Worm (Caenorhabditis elegans) whole organism, midembryonic: ENCODE measurements around the gene lin-38.

Experiments used
- T22C8.4 ChIP-seq: fragments of 200-800 bp; sonication (Bioruptor generic); IDR thresholded peaks from 2 replicates; pipeline ENCODE4 v1.3.6; 2022; ENCODE audit warnings: missing genetic modification characterization, missing compliant biosample characterization
- cog-1 ChIP-seq: sonication (generic microtip); optimal IDR thresholded peaks from 2 replicates; lab custom pipeline; 2016; ENCODE audit warnings: missing genetic modification characterization, missing compliant biosample characterization
- flt-1 ChIP-seq: fragments of 200-800 bp; sonication (Bioruptor generic); IDR thresholded peaks from 2 replicates; pipeline ENCODE4 v1.3.6; 2022; ENCODE audit warnings: missing genetic modification characterization, missing compliant biosample characterization
- med-1 ChIP-seq: sonication (generic microtip); optimal IDR thresholded peaks from 2 replicates; lab custom pipeline; 2017; ENCODE audit warnings: missing genetic modification characterization, mild to moderate bottlenecking, missing compliant biosample characterization, antibody characterized with exemption, missing genetic modification reagents; ENCODE audit not compliant: insufficient read depth
- ref-1 ChIP-seq: fragments of 200-800 bp; sonication (Bioruptor generic); conservative IDR thresholded peaks from 2 replicates; pipeline ENCODE4 v1.3.6; 2022; ENCODE audit warnings: missing genetic modification reagents, missing genetic modification characterization, missing compliant biosample characterization
- tab-1 ChIP-seq: fragments of 200-800 bp; sonication (Bioruptor generic); IDR thresholded peaks from 2 replicates; pipeline ENCODE4 v1.3.6; 2022; ENCODE audit warnings: missing genetic modification characterization, missing compliant biosample characterization
- ztf-23 ChIP-seq: fragments of 200-800 bp; sonication (Bioruptor generic); IDR thresholded peaks from 2 replicates; pipeline ENCODE4 v1.3.6; 2022; ENCODE audit warnings: missing genetic modification reagents, missing genetic modification characterization, missing compliant biosample characterization
- ztf-29 ChIP-seq: fragments of 200-800 bp; sonication (Bioruptor generic); IDR thresholded peaks from 2 replicates; pipeline ENCODE4 v1.3.6; 2022; ENCODE audit warnings: missing genetic modification reagents, missing genetic modification characterization, missing compliant biosample characterization

DNA sequence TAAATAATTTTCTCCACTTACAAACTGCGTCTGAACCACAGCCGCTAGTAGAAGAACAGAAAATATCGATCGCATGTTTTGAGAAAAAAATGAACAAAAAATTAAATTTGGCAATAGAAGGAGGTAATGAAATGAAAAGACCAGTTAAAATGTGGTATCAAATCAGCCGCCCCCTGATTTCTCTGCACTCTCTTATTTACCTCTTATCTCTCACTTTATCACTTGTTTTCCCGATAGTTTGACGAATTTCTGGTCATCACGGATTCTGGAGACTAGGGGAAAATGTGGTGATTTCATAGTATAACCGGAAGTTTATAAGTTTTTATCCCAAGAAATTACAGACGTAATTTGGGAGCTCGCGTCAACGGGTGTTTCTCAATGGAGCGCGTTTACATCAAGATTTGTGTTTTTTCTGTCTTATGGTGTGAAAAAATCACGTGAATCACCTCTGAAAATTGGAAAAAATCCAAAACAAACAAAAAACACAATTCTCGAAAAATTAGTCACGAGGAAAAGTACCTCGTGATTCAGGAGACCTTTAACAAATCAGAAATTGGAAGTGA, 18.0 kb downstream of the lin-38 start, which contains the start of gene clec-146:
- TF ChIP-seq flt-1 (no peak), ztf-29 (GFP tag; lab: Robert Waterston, UW) (no peak), med-1 (no peak), ztf-23 (no peak), cog-1 (tag; lab: Kevin White, UChicago) (no peak), ref-1 (GFP tag; lab: Robert Waterston, UW) (no peak), T22C8.4 (GFP tag; lab: Robert Waterston, UW) (no peak), tab-1 (GFP tag; lab: Robert Waterston, UW) (no peak)
